Worm (Caenorhabditis elegans) whole organism, L4 larva: ENCODE results near the gene F09F7.6.

ENCODE experiments used
- ZK546.5 ChIP-seq, 2 experiments: sonication (generic microtip); optimal IDR thresholded peaks; 2 replicates each; lab custom pipeline; 2017; ENCODE audit warnings: missing biosample characterization in 2 of 2, missing genetic modification characterization in 2 of 2
- ceh-82 ChIP-seq: sonication (generic microtip); optimal IDR thresholded peaks from 2 replicates; lab custom pipeline; 2017; ENCODE audit warnings: missing biosample characterization, missing genetic modification characterization
- lim-7 ChIP-seq: fragments of 200-800 bp; sonication (Bioruptor generic); IDR thresholded peaks from 2 replicates; pipeline ENCODE4 v1.3.6; 2022; ENCODE audit warnings: missing genetic modification characterization, missing compliant biosample characterization
- lir-3 ChIP-seq: sonication (generic microtip); optimal IDR thresholded peaks from 2 replicates; lab custom pipeline; 2016; ENCODE audit warnings: mild to moderate bottlenecking, missing genetic modification characterization, missing compliant biosample characterization

DNA sequence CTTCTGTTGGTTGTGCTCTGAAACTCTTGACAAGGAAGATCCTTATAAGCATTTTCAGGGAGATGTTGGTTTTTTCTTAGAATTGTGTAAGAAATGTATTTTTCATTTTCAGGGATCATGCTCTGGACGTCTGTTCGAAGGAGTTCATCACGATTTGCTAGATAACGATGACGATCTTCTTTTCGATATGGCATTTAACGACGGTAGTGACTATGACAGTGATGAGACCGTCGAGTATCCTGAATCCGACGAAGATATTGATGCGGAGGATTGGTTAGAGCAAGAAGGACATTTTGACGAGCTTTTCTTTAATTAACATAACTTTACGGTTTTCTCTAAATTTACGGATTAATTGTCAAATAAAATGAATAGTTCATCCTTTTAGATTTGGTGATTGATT is 36.8 kb upstream of the F09F7.6 start:
- no peak for TF ChIP-seq lim-7
- TF ChIP-seq ceh-82 (tag; lab: Kevin White, UChicago), result no peak
- TF ChIP-seq lir-3 (tag; lab: Kevin White, UChicago), result no peak
- no peak for TF ChIP-seq ZK546.5 (tag; optimal IDR thresholded peaks at IDR 0.05; lab: Kevin White, UChicago)
